Fruit fly (Drosophila melanogaster) whole organism, embryonic: ENCODE measurements around the gene MESR6.

Experiments used
- ATbp ChIP-seq: fragments of 200-800 bp; sonication (Bioruptor generic); optimal IDR thresholded peaks from 2 replicates; lab custom pipeline; 2017; ENCODE audit warnings: missing biosample characterization, mild to moderate bottlenecking, missing genetic modification characterization, missing genetic modification reagents
- B-H2 ChIP-seq: fragments of 200-800 bp; sonication (Bioruptor generic); optimal IDR thresholded peaks from 2 replicates; lab custom pipeline; 2018; ENCODE audit warnings: missing biosample characterization, mild to moderate bottlenecking, missing genetic modification characterization
- Bgb ChIP-seq: fragments of 200-800 bp; sonication (Bioruptor generic); IDR thresholded peaks from 2 replicates; pipeline ENCODE4 v1.3.6; 2022; ENCODE audit warnings: missing biosample characterization, missing genetic modification characterization; ENCODE audit not compliant: partially characterized antibody
- BtbVII ChIP-seq: fragments of 200-800 bp; sonication (Bioruptor generic); optimal IDR thresholded peaks from 3 replicates; lab custom pipeline; 2017; ENCODE audit warnings: missing biosample characterization, mild to moderate bottlenecking, missing genetic modification characterization
- CG10209 ChIP-seq: fragments of 200-800 bp; sonication (Bioruptor generic); optimal IDR thresholded peaks from 3 replicates; lab custom pipeline; 2017; ENCODE audit warnings: missing biosample characterization, mild to moderate bottlenecking, missing genetic modification characterization, missing genetic modification reagents
- CG12104 ChIP-seq: fragments of 200-800 bp; sonication (Bioruptor generic); optimal IDR thresholded peaks from 3 replicates; lab custom pipeline; 2016; ENCODE audit warnings: missing biosample characterization, missing genetic modification characterization
- CG12219 ChIP-seq: fragments of 200-800 bp; sonication (Bioruptor generic); optimal IDR thresholded peaks from 3 replicates; lab custom pipeline; 2018; ENCODE audit warnings: missing biosample characterization, mild to moderate bottlenecking, missing genetic modification characterization
- CG12769 ChIP-seq: fragments of 200-800 bp; sonication (Bioruptor generic); optimal IDR thresholded peaks from 2 replicates; lab custom pipeline; 2019; ENCODE audit warnings: missing biosample characterization, mild to moderate bottlenecking, missing genetic modification characterization, moderate library complexity
- CG13123 ChIP-seq: fragments of 200-800 bp; sonication (Bioruptor generic); optimal IDR thresholded peaks from 2 replicates; lab custom pipeline; 2016; ENCODE audit warnings: missing biosample characterization, missing genetic modification characterization
- CG13624 ChIP-seq: fragments of 200-800 bp; sonication (Bioruptor generic); optimal IDR thresholded peaks from 2 replicates; lab custom pipeline; 2016; ENCODE audit warnings: missing biosample characterization, missing genetic modification characterization
- CG13894 ChIP-seq: fragments of 200-800 bp; sonication (Bioruptor generic); optimal IDR thresholded peaks from 3 replicates; lab custom pipeline; 2018; ENCODE audit warnings: missing biosample characterization, mild to moderate bottlenecking, missing genetic modification characterization, moderate library complexity
- CG15269 ChIP-seq: fragments of 200-800 bp; sonication (Bioruptor generic); optimal IDR thresholded peaks from 2 replicates; lab custom pipeline; 2018; ENCODE audit warnings: missing biosample characterization, mild to moderate bottlenecking, missing genetic modification characterization, moderate library complexity
- CG17568 ChIP-seq: fragments of 200-800 bp; sonication (Bioruptor generic); optimal IDR thresholded peaks from 2 replicates; lab custom pipeline; 2018; ENCODE audit warnings: missing biosample characterization, mild to moderate bottlenecking, missing genetic modification characterization, moderate library complexity
- CG18599 ChIP-seq: fragments of 200-800 bp; sonication (Bioruptor generic); optimal IDR thresholded peaks from 3 replicates; lab custom pipeline; 2017; ENCODE audit warnings: missing biosample characterization, missing genetic modification characterization, mild to moderate bottlenecking, moderate library complexity, missing genetic modification reagents
- CG18764 ChIP-seq: fragments of 200-800 bp; sonication (Bioruptor generic); optimal IDR thresholded peaks from 3 replicates; lab custom pipeline; 2016; ENCODE audit warnings: missing biosample characterization, missing genetic modification characterization
- CG2116 ChIP-seq: fragments of 200-800 bp; sonication (Bioruptor generic); optimal IDR thresholded peaks from 3 replicates; lab custom pipeline; 2018; ENCODE audit warnings: missing biosample characterization, mild to moderate bottlenecking, missing genetic modification characterization
- CG2678 ChIP-seq: fragments of 200-800 bp; sonication (Bioruptor generic); optimal IDR thresholded peaks from 3 replicates; lab custom pipeline; 2019; ENCODE audit warnings: missing biosample characterization, mild to moderate bottlenecking, missing genetic modification characterization, moderate library complexity
- CG2889 ChIP-seq: fragments of 200-800 bp; sonication (Bioruptor generic); IDR thresholded peaks from 3 replicates; pipeline ENCODE4 v1.3.6; 2022; ENCODE audit warnings: missing biosample characterization, missing genetic modification characterization
- CG3281 ChIP-seq: fragments of 200-800 bp; sonication (Bioruptor generic); optimal IDR thresholded peaks from 3 replicates; lab custom pipeline; 2017; ENCODE audit warnings: missing biosample characterization, mild to moderate bottlenecking, missing genetic modification characterization
- CG34376 ChIP-seq: fragments of 200-800 bp; sonication (Bioruptor generic); optimal IDR thresholded peaks from 2 replicates; lab custom pipeline; 2018; ENCODE audit warnings: missing biosample characterization, mild to moderate bottlenecking, missing genetic modification characterization
- CG3995 ChIP-seq: fragments of 200-800 bp; sonication (Bioruptor generic); optimal IDR thresholded peaks from 3 replicates; lab custom pipeline; 2016; ENCODE audit warnings: missing biosample characterization, missing genetic modification characterization
- CG4820 ChIP-seq: fragments of 200-800 bp; sonication (Bioruptor generic); optimal IDR thresholded peaks from 3 replicates; lab custom pipeline; 2016; ENCODE audit warnings: missing biosample characterization, missing genetic modification characterization
- CG7928 ChIP-seq: fragments of 200-800 bp; sonication (Bioruptor generic); optimal IDR thresholded peaks from 2 replicates; lab custom pipeline; 2017; ENCODE audit warnings: missing biosample characterization, mild to moderate bottlenecking, missing genetic modification characterization
- CHES-1-like ChIP-seq: fragments of 200-800 bp; sonication (Bioruptor generic); optimal IDR thresholded peaks from 2 replicates; lab custom pipeline; 2016; ENCODE audit warnings: missing biosample characterization, missing genetic modification characterization
- D19B ChIP-seq: fragments of 200-800 bp; sonication (Bioruptor generic); optimal IDR thresholded peaks from 2 replicates; lab custom pipeline; 2017; ENCODE audit warnings: missing biosample characterization, mild to moderate bottlenecking, missing genetic modification characterization
- Dbx ChIP-seq: fragments of 200-800 bp; sonication (Bioruptor generic); IDR thresholded peaks from 3 replicates; pipeline ENCODE4 v1.3.6; 2022; ENCODE audit warnings: missing biosample characterization, missing genetic modification characterization
- Deaf1 ChIP-seq: fragments of 200-800 bp; optimal IDR thresholded peaks from 3 replicates; lab custom pipeline; 2019; ENCODE audit warnings: missing biosample characterization, mild to moderate bottlenecking, missing genetic modification characterization, moderate library complexity
- Hey ChIP-seq: fragments of 200-800 bp; sonication (Bioruptor generic); optimal IDR thresholded peaks from 3 replicates; lab custom pipeline; 2018; ENCODE audit warnings: missing biosample characterization, mild to moderate bottlenecking, missing genetic modification characterization
- MTF-1 ChIP-seq: fragments of 200-800 bp; sonication (Bioruptor generic); optimal IDR thresholded peaks from 2 replicates; lab custom pipeline; 2018; ENCODE audit warnings: missing biosample characterization, mild to moderate bottlenecking, missing genetic modification characterization, borderline replicate concordance
- Meics ChIP-seq: fragments of 200-800 bp; sonication (Bioruptor generic); optimal IDR thresholded peaks from 2 replicates; lab custom pipeline; 2017; ENCODE audit warnings: missing biosample characterization, mild to moderate bottlenecking, missing genetic modification characterization
- Nf-YC ChIP-seq: fragments of 200-800 bp; optimal IDR thresholded peaks from 3 replicates; lab custom pipeline; 2019; ENCODE audit warnings: missing biosample characterization, mild to moderate bottlenecking, missing genetic modification characterization, moderate library complexity
- Optix ChIP-seq: fragments of 200-800 bp; sonication (Bioruptor generic); IDR thresholded peaks from 3 replicates; pipeline ENCODE4 v1.3.6; 2022; ENCODE audit warnings: missing biosample characterization, missing genetic modification characterization
- Trl ChIP-seq, 3 experiments: fragments of >200 bp in 2 of 3; fragments of 200-800 bp in 1 of 3; sonication (Bioruptor generic) in 1 of 3; optimal IDR thresholded peaks; 2 replicates in 1 of 3; 3 replicates in 2 of 3; lab custom pipeline; 2016 to 2017; ENCODE audit warnings: missing biosample characterization in 1 of 3, missing genetic modification characterization in 1 of 3
- al ChIP-seq: fragments of 200-800 bp; sonication (Bioruptor generic); IDR thresholded peaks from 2 replicates; pipeline ENCODE4 v1.3.6; 2022; ENCODE audit warnings: missing biosample characterization, missing genetic modification characterization
- ash1 ChIP-seq: fragments of 200-800 bp; sonication (Bioruptor generic); optimal IDR thresholded peaks from 2 replicates; lab custom pipeline; 2018; ENCODE audit warnings: missing biosample characterization, mild to moderate bottlenecking, missing genetic modification characterization
- cg ChIP-seq: fragments of 200-800 bp; sonication (Bioruptor generic); optimal IDR thresholded peaks from 3 replicates; lab custom pipeline; 2019; ENCODE audit warnings: missing biosample characterization, mild to moderate bottlenecking, missing genetic modification characterization, moderate library complexity
- crp ChIP-seq, 2 experiments: fragments of 200-800 bp; sonication (Bioruptor generic); optimal IDR thresholded peaks; 2 replicates in 1 of 2; 3 replicates in 1 of 2; lab custom pipeline; 2017; ENCODE audit warnings: missing biosample characterization in 2 of 2, missing genetic modification characterization in 2 of 2, mild to moderate bottlenecking in 1 of 2, moderate library complexity in 1 of 2
- esg ChIP-seq: fragments of 200-800 bp; sonication (Bioruptor generic); conservative IDR thresholded peaks from 2 replicates; pipeline ENCODE4 v1.3.6; 2022; ENCODE audit warnings: missing biosample characterization, missing genetic modification characterization
- fu2 ChIP-seq: fragments of 200-800 bp; sonication (Bioruptor generic); optimal IDR thresholded peaks from 2 replicates; lab custom pipeline; 2016; ENCODE audit warnings: missing biosample characterization, missing genetic modification characterization
- mirr ChIP-seq: fragments of 200-800 bp; sonication (Bioruptor generic); optimal IDR thresholded peaks from 3 replicates; lab custom pipeline; 2018; ENCODE audit warnings: missing biosample characterization, mild to moderate bottlenecking, missing genetic modification characterization
- pum ChIP-seq: fragments of 200-800 bp; sonication (Bioruptor generic); optimal IDR thresholded peaks from 2 replicates; lab custom pipeline; 2016; ENCODE audit warnings: missing biosample characterization, missing genetic modification characterization
- sd ChIP-seq: fragments of 200-800 bp; sonication (Bioruptor generic); optimal IDR thresholded peaks from 3 replicates; lab custom pipeline; 2018; ENCODE audit warnings: missing biosample characterization, mild to moderate bottlenecking, missing genetic modification characterization, moderate library complexity
- sna ChIP-seq: fragments of 200-800 bp; sonication (Bioruptor generic); IDR thresholded peaks from 2 replicates; pipeline ENCODE4 v1.3.6; 2022; ENCODE audit warnings: missing biosample characterization, missing genetic modification characterization; ENCODE audit not compliant: partially characterized antibody
- sob ChIP-seq: fragments of 200-800 bp; sonication (Bioruptor generic); IDR thresholded peaks from 2 replicates; pipeline ENCODE4 v1.3.6; 2022; ENCODE audit warnings: missing biosample characterization, missing genetic modification characterization
- sr ChIP-seq: fragments of 200-800 bp; sonication (Bioruptor generic); IDR thresholded peaks from 3 replicates; pipeline ENCODE4 v1.3.6; 2022; ENCODE audit warnings: missing biosample characterization, missing genetic modification characterization
- tap ChIP-seq: fragments of 200-800 bp; optimal IDR thresholded peaks from 3 replicates; lab custom pipeline; 2019; ENCODE audit warnings: missing biosample characterization, mild to moderate bottlenecking, missing genetic modification characterization, moderate library complexity
- tll ChIP-seq, 2 experiments: fragments of 200-800 bp in 1 of 2; fragments of >200 bp in 1 of 2; sonication (Bioruptor generic) in 1 of 2; optimal IDR thresholded peaks; 2 replicates each; lab custom pipeline; 2017 to 2019; ENCODE audit warnings: missing biosample characterization in 2 of 2, missing genetic modification characterization in 2 of 2, mild to moderate bottlenecking in 1 of 2, moderate library complexity in 1 of 2
- unc-4 ChIP-seq: fragments of 200-800 bp; sonication (Bioruptor generic); IDR thresholded peaks from 2 replicates; pipeline ENCODE4 v1.3.6; 2022; ENCODE audit warnings: missing biosample characterization, missing genetic modification characterization; ENCODE audit not compliant: partially characterized antibody
- z ChIP-seq: fragments of 200-800 bp; sonication (Bioruptor generic); IDR thresholded peaks from 3 replicates; pipeline ENCODE4 v1.3.6; 2022; ENCODE audit warnings: missing biosample characterization, missing genetic modification characterization

Gene MESR6

dm6 chr3L:19072177-19072603 is 20.3 kb upstream of the MESR6 start (continued):
- no peak for TF ChIP-seq pum
- no peak for TF ChIP-seq CG13123 (GFP tag; lab: Kevin White, UChicago)
- peak; percentile 50; the same call in 1 of the 3 replicates for TF ChIP-seq Dbx (GFP tag; lab: Robert Waterston, UW)
- peak; percentile 13 for TF ChIP-seq CG12219 (GFP tag; lab: Kevin White, UChicago)
- no peak for TF ChIP-seq D19B
- TF ChIP-seq CG4820 (GFP tag; lab: Kevin White, UChicago), result no peak
- TF ChIP-seq ATbp (GFP tag; lab: Kevin White, UChicago), result peak; percentile 24
- peak; percentile 19 for TF ChIP-seq BtbVII (GFP tag; lab: Kevin White, UChicago)
- TF ChIP-seq sob (GFP tag; lab: Robert Waterston, UW), result peak; percentile 59
- no peak for TF ChIP-seq CG18764
- no peak for TF ChIP-seq CG10209 (GFP tag; lab: Kevin White, UChicago)
- TF ChIP-seq tll (GFP tag; optimal IDR thresholded peaks at IDR 0.05; lab: Kevin White, UChicago), result no peak
- TF ChIP-seq sna (GFP tag; lab: Robert Waterston, UW), result no peak
- peak; percentile 39 for TF ChIP-seq CG3281 (GFP tag; lab: Kevin White, UChicago)
- no peak for TF ChIP-seq CG2889 (GFP tag; lab: Robert Waterston, UW)
- TF ChIP-seq tap (tag; lab: Kevin White, UChicago), result no peak
- no peak for TF ChIP-seq Optix
- peak; percentile 53 for TF ChIP-seq CG18599 (GFP tag; lab: Kevin White, UChicago)
- peak; percentile 15; the same call in 1 of the 2 replicates for TF ChIP-seq Bgb (GFP tag; lab: Robert Waterston, UW)
- TF ChIP-seq CG2678 (tag; lab: Kevin White, UChicago), result peak; percentile 40
- TF ChIP-seq esg, result no peak
- TF ChIP-seq CG13624 (GFP tag; lab: Kevin White, UChicago), result no peak
- TF ChIP-seq MTF-1 (GFP tag; lab: Kevin White, UChicago), result peak; percentile 0
- TF ChIP-seq CG12769 (tag; lab: Kevin White, UChicago), result peak; percentile 69
- TF ChIP-seq fu2 (GFP tag; lab: Kevin White, UChicago), result no peak
- no peak for TF ChIP-seq Nf-YC
- peak; percentile 4 for TF ChIP-seq sd (tag; lab: Kevin White, UChicago)
- TF ChIP-seq ash1 (GFP tag; lab: Kevin White, UChicago), result no peak
- TF ChIP-seq CHES-1-like (GFP tag; lab: Kevin White, UChicago), result no peak
- peak; percentile 67 for TF ChIP-seq mirr
- TF ChIP-seq CG2116, result no peak
- peak; percentile 54 for TF ChIP-seq B-H2 (GFP tag; lab: Kevin White, UChicago)
- peak; percentile 72; the same call in 1 of the 3 replicates for TF ChIP-seq sr (GFP tag; lab: Robert Waterston, UW)
- TF ChIP-seq Deaf1, result peak; percentile 51
- peak; percentile 82 for TF ChIP-seq CG34376 (GFP tag; lab: Kevin White, UChicago)
- 0 out of 3 replicates have a peak, but pooled peaks have one; percentile 6 for TF ChIP-seq z (GFP tag; lab: Robert Waterston, UW)
- TF ChIP-seq Meics (GFP tag; lab: Kevin White, UChicago), result peak; percentile 13
- TF ChIP-seq CG17568 (GFP tag; lab: Kevin White, UChicago), result peak; percentile 19
- TF ChIP-seq unc-4 (GFP tag; lab: Robert Waterston, UW), result no peak
- no peak for TF ChIP-seq crp (GFP tag; optimal IDR thresholded peaks at IDR 0.05; lab: Kevin White, UChicago)
- peak; percentile 84 for TF ChIP-seq CG13894
- TF ChIP-seq cg, result peak; percentile 55
- no peak for TF ChIP-seq CG7928 (GFP tag; lab: Kevin White, UChicago)
- no peak for TF ChIP-seq CG12104 (GFP tag; lab: Kevin White, UChicago)
- peak; percentile 0 for TF ChIP-seq CG15269
- TF ChIP-seq Hey (tag; lab: Kevin White, UChicago), result no peak
- TF ChIP-seq CG3995, result no peak
- no peak for TF ChIP-seq al (GFP tag; lab: Robert Waterston, UW)
- TF ChIP-seq Trl (optimal IDR thresholded peaks at IDR 0.05; lab: Kevin White, UChicago), result peak; percentile 10 to 74
- no peak for TF ChIP-seq Trl (GFP tag; optimal IDR thresholded peaks at IDR 0.05; lab: Kevin White, UChicago)
